Worm (Caenorhabditis elegans) whole organism, L4/young adult: ENCODE measurements around the gene phy-4.

Experiments used
- W03F9.2 ChIP-seq: fragments of 150-350 bp; optimal IDR thresholded peaks from 2 replicates; lab custom pipeline; 2014; ENCODE audit warnings: missing biosample characterization, missing genetic modification characterization
- dao-5 ChIP-seq: sonication (generic microtip); optimal IDR thresholded peaks from 2 replicates; lab custom pipeline; 2016; ENCODE audit warnings: missing genotype, missing genetic modification characterization, moderate library complexity, missing compliant biosample characterization
- him-1 ChIP-seq: sonication (generic microtip); optimal IDR thresholded peaks from 2 replicates; lab custom pipeline; 2016; ENCODE audit warnings: missing genotype, missing genetic modification reagents, missing genetic modification characterization, missing compliant biosample characterization

The phy-4 gene

DNA sequence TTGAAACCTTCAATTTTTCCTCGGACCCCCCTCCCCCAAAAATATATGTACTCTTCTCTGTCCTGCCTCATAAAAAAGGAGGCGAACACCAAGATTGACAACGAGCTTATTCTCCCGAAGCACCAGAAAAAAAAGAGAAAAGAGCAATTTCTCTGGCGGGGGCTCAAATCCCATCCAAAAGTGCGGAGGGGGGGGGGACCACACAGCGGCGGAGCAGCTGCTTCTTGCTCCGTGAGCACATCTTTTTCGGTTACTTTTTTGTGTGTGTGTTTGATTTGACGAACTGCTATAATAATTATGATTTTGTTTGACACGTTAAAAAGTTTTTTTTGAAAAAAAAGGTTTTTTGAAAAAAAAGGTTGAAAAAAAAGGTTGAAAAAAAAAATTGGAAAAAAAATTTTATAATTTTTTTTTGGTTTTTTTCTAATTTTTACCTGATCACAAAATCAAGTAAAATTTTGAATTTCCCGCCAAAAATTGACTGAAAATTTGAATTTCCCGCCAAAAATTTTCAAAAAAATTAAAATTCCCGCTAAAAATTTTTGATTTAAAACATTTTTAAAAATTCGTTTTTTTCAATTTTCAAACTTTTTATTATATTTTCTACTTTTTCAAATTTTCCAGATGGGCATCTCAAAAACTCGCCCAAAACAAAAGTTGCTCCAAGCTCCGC, 39.5 kb downstream of the phy-4 start, which contains the start of gene Y43F8B.10:
Gene Y43F8B.10 (plus strand): TSS at position 623 of the 673 bp plus-strand sequence.
- TF ChIP-seq W03F9.2 (no peak), him-1 (tag; lab: Kevin White, UChicago) (no peak), dao-5 (tag; lab: Kevin White, UChicago) (no peak)

DNA sequence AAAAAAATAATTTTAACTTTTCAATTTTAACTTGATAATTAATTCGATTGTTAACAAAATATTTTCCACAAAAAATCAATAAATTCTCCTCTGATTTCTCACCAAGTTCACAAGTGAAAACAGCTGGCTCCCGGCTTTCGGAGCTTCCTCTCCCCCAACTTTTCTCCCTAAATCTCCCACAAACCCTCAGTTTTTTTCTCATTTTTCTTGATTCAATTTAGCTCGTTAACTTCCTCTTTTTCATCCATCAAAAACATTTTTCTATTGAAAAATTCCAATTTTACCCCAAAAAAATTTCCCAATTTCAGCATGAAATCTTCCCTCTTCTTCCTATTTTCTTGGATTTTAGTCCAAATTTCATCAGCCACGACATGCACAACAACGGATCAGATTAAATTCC, 43.1 kb downstream of the phy-4 start, which contains the start of gene Y43F8B.11:
Gene Y43F8B.11 (plus strand): TSS at position 301 of the 400 bp plus-strand sequence.
- TF ChIP-seq W03F9.2, result no peak
- no peak for TF ChIP-seq dao-5 (tag; lab: Kevin White, UChicago)
- no peak for TF ChIP-seq him-1 (tag; lab: Kevin White, UChicago)

DNA sequence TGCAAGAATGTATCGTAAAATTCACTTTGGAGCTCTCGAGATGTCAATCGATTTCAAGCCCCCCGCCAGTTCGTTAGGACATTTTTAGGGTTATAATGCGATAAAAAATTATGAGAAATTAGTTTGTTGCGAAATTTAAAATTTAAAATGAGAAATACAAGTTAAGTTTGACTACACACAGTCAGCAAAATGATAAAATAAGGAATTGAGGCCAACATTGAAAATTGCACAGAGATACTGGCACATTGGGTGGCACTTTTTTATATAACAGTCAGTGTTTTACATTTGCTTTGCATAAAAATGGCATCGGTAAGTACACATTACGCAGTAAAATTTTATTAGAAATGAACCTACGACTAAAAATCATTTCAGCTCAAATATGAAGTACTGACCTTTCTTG, 45.4 kb downstream of the phy-4 start, which contains the start of gene Y43F8B.12:
Gene Y43F8B.12 (plus strand): TSS at position 301 of the 400 bp plus-strand sequence.
- TF ChIP-seq dao-5 (tag; lab: Kevin White, UChicago), result no peak
- TF ChIP-seq him-1 (tag; lab: Kevin White, UChicago), result no peak
- no peak for TF ChIP-seq W03F9.2

DNA sequence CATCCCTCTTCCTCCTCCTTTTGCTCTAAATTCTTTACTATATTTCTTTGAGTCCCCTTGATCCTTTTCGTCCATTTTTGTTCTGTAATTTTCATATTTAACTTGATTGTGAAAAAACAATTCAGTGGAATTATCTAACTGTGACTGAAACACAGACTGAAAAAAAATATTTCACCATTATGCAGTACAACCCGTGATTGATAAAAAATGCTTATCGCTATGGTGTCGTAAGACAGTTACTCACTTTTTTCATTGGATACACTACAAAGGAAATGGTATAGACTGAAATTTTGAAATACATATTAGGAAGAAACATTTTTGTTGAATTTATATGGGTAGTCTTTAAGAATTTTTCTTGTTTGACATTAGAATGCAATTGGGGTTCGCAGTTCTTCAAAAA, 45.9 kb downstream of the phy-4 start, which contains the start of gene Y43F8B.23:
Gene Y43F8B.23 (minus strand): TSS at position 75 of the 400 bp plus-strand sequence.
- no peak for TF ChIP-seq him-1 (tag; lab: Kevin White, UChicago)
- no peak for TF ChIP-seq dao-5 (tag; lab: Kevin White, UChicago)

DNA sequence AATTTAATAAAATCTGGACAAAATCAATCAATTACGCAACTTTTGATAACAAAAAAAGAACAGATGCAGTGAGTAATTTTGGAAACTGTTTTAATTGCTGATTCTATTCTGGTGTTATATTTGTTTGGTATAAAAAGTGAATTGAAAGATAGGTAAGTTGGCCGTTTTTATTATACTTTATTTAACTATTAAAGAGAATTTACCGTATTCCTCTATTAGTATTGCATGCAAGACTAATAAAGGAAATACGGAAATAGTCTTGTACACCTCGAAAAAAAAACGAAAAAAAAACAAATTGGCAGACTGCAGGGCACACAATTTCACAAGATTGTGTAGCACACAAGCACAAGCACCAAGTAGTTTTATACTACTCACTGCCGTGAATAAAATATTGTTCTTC, 50.8 kb downstream of the phy-4 start, which contains the start of gene Y43F8B.25:
Gene Y43F8B.25 (plus strand): TSS at position 301 of the 400 bp plus-strand sequence.
- TF ChIP-seq dao-5 (tag; lab: Kevin White, UChicago), result no peak
- TF ChIP-seq him-1 (tag; lab: Kevin White, UChicago), result no peak
- no peak for TF ChIP-seq W03F9.2
